Worm (Caenorhabditis elegans) whole organism, young adult: ENCODE measurements around the gene srw-71.

Source experiments
- F37B4.10 ChIP-seq: fragments of 200-800 bp; sonication (Bioruptor generic); IDR thresholded peaks from 2 replicates; pipeline ENCODE4 v1.3.6; 2022; ENCODE audit warnings: missing genetic modification characterization, missing compliant biosample characterization
- F39B2.1 ChIP-seq: fragments of 200-800 bp; sonication (Bioruptor generic); IDR thresholded peaks from 2 replicates; pipeline ENCODE4 v1.3.6; 2022; ENCODE audit warnings: missing genetic modification reagents, missing genetic modification characterization, missing compliant biosample characterization
- Y53F4B.3 ChIP-seq: fragments of 200-800 bp; sonication (Bioruptor generic); IDR thresholded peaks from 2 replicates; pipeline ENCODE4 v1.3.6; 2022; ENCODE audit warnings: missing genetic modification reagents, missing genetic modification characterization, missing compliant biosample characterization
- Y67H2A.10 ChIP-seq: fragments of 200-800 bp; sonication (Bioruptor generic); conservative IDR thresholded peaks from 2 replicates; pipeline ENCODE4 v1.3.6; 2022; ENCODE audit warnings: missing genetic modification reagents, missing genetic modification characterization, missing compliant biosample characterization
- Y79H2A.3 ChIP-seq: fragments of 200-800 bp; sonication (Bioruptor generic); conservative IDR thresholded peaks from 2 replicates; pipeline ENCODE4 v1.3.6; 2022; ENCODE audit warnings: missing genetic modification reagents, missing genetic modification characterization, missing compliant biosample characterization
- attf-3 ChIP-seq: fragments of 200-800 bp; sonication (Bioruptor generic); conservative IDR thresholded peaks from 2 replicates; pipeline ENCODE4 v1.3.6; 2022; ENCODE audit warnings: missing genetic modification reagents, missing genetic modification characterization, missing compliant biosample characterization
- bed-1 ChIP-seq: fragments of 200-800 bp; sonication (Bioruptor generic); IDR thresholded peaks from 2 replicates; pipeline ENCODE4 v1.3.6; 2022; ENCODE audit warnings: missing genetic modification reagents, missing genetic modification characterization, missing compliant biosample characterization
- bed-2 ChIP-seq: fragments of 200-800 bp; sonication (Bioruptor generic); IDR thresholded peaks from 2 replicates; pipeline ENCODE4 v1.3.6; 2022; ENCODE audit warnings: missing genetic modification reagents, missing genetic modification characterization, missing compliant biosample characterization
- cebp-1 ChIP-seq, 2 experiments: fragments of 200-800 bp in 1 of 2; sonication (Bioruptor generic) in 1 of 2; sonication (generic microtip) in 1 of 2; IDR thresholded peaks in 1 of 2; optimal IDR thresholded peaks in 1 of 2; 2 replicates each; pipeline versions ENCODE4 v1.3.6 to Lab custom; 2017 to 2022; ENCODE audit warnings: missing compliant biosample characterization in 2 of 2, missing genetic modification characterization in 2 of 2, mild to moderate bottlenecking in 1 of 2, missing genetic modification reagents in 1 of 2, moderate library complexity in 1 of 2
- efl-1 ChIP-seq: fragments of 150-350 bp; optimal IDR thresholded peaks from 2 replicates; lab custom pipeline; 2014; ENCODE audit warnings: missing biosample characterization, missing genetic modification reagents, missing genetic modification characterization
- egl-18 ChIP-seq: fragments of 200-800 bp; sonication (Bioruptor generic); IDR thresholded peaks from 2 replicates; pipeline ENCODE4 v1.3.6; 2022; ENCODE audit warnings: missing genetic modification reagents, missing genetic modification characterization, missing compliant biosample characterization
- egrh-3 ChIP-seq: fragments of 200-800 bp; sonication (Bioruptor generic); IDR thresholded peaks from 2 replicates; pipeline ENCODE4 v1.3.6; 2022; ENCODE audit warnings: missing genetic modification reagents, missing genetic modification characterization, missing compliant biosample characterization
- ekl-4 ChIP-seq: fragments of 200-800 bp; sonication (Bioruptor generic); IDR thresholded peaks from 2 replicates; pipeline ENCODE4 v1.3.6; 2022; ENCODE audit warnings: missing genetic modification reagents, missing genetic modification characterization, missing compliant biosample characterization
- gei-17 ChIP-seq: fragments of 200-800 bp; sonication (Bioruptor generic); optimal IDR thresholded peaks from 2 replicates; lab custom pipeline; 2018; ENCODE audit warnings: mild to moderate bottlenecking, missing genetic modification characterization, missing compliant biosample characterization
- let-607 ChIP-seq, 2 experiments: fragments of 200-800 bp in 1 of 2; sonication (Bioruptor generic) in 1 of 2; sonication (generic microtip) in 1 of 2; optimal IDR thresholded peaks; 2 replicates each; lab custom pipeline; 2016 to 2018; ENCODE audit warnings: mild to moderate bottlenecking in 2 of 2, missing compliant biosample characterization in 2 of 2, missing genetic modification characterization in 2 of 2, moderate library complexity in 2 of 2, missing genotype in 1 of 2
- lin-54 ChIP-seq: fragments of 200-800 bp; sonication (Bioruptor generic); optimal IDR thresholded peaks from 2 replicates; lab custom pipeline; 2018; ENCODE audit warnings: mild to moderate bottlenecking, missing genetic modification characterization, missing compliant biosample characterization
- madf-3 ChIP-seq: fragments of 200-800 bp; sonication (Bioruptor generic); IDR thresholded peaks from 2 replicates; pipeline ENCODE4 v1.3.6; 2022; ENCODE audit warnings: missing genetic modification reagents, missing genetic modification characterization, missing compliant biosample characterization
- mxl-1 ChIP-seq: sonication (generic microtip); optimal IDR thresholded peaks from 2 replicates; lab custom pipeline; 2016; ENCODE audit warnings: missing genetic modification characterization, missing compliant biosample characterization
- nhr-90 ChIP-seq: sonication (generic microtip); optimal IDR thresholded peaks from 2 replicates; lab custom pipeline; 2016; ENCODE audit warnings: missing genotype, mild to moderate bottlenecking, missing genetic modification characterization, missing compliant biosample characterization
- pbrm-1 ChIP-seq: fragments of 200-800 bp; sonication (Bioruptor generic); IDR thresholded peaks from 2 replicates; pipeline ENCODE4 v1.3.6; 2022; ENCODE audit warnings: missing genetic modification reagents, missing genetic modification characterization, missing compliant biosample characterization
- rec-8 ChIP-seq, 2 experiments: sonication (generic microtip); optimal IDR thresholded peaks; 2 replicates each; lab custom pipeline; 2016; ENCODE audit warnings: mild to moderate bottlenecking in 2 of 2, missing genetic modification characterization in 2 of 2, missing genetic modification reagents in 2 of 2, missing genotype in 2 of 2, missing biosample characterization in 1 of 2, missing compliant biosample characterization in 1 of 2, moderate library complexity in 1 of 2
- sea-2 ChIP-seq: fragments of 200-800 bp; sonication (Bioruptor generic); IDR thresholded peaks from 2 replicates; pipeline ENCODE4 v1.3.6; 2022; ENCODE audit warnings: missing genetic modification characterization, missing compliant biosample characterization
- zfh-2 ChIP-seq: fragments of 200-800 bp; sonication (Bioruptor generic); conservative IDR thresholded peaks from 2 replicates; pipeline ENCODE4 v1.3.6; 2022; ENCODE audit warnings: missing genetic modification reagents, missing genetic modification characterization, missing compliant biosample characterization
- ztf-22 ChIP-seq: fragments of 200-800 bp; sonication (Bioruptor generic); optimal IDR thresholded peaks from 2 replicates; lab custom pipeline; 2018; ENCODE audit warnings: mild to moderate bottlenecking, missing genetic modification characterization, moderate library complexity, missing compliant biosample characterization
- ztf-25 ChIP-seq: fragments of 200-800 bp; sonication (Bioruptor generic); IDR thresholded peaks from 2 replicates; pipeline ENCODE4 v1.3.6; 2022; ENCODE audit warnings: missing genetic modification reagents, missing genetic modification characterization, missing compliant biosample characterization
- ztf-28 ChIP-seq: fragments of 200-800 bp; sonication (Bioruptor generic); IDR thresholded peaks from 2 replicates; pipeline ENCODE4 v1.3.6; 2022; ENCODE audit warnings: missing genetic modification reagents, missing genetic modification characterization, missing compliant biosample characterization
- ztf-6 ChIP-seq: fragments of 200-800 bp; sonication (Bioruptor generic); IDR thresholded peaks from 2 replicates; pipeline ENCODE4 v1.3.6; 2022; ENCODE audit warnings: missing genetic modification reagents, missing genetic modification characterization, missing compliant biosample characterization

The srw-71 gene

DNA sequence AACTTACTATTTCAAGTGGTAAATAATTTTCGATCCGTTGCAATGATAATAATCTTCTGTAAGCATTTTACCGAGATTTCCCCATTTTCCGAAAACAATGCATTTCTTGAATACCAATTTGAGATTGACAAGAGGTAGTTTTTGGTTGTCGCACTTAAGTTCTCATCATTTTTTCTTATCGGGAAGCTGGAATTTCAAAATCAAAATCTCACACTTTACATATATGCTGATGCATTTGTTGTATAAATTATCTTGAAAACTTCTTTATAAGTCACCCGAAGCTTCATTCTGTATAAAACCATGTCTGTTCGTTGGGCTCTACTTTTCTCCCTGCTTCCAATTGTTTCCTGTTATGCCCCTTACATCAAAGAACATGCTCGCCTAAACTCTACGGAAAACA is 20.5 kb upstream of the srw-71 start, which contains the start of gene try-11:
TSS of gene try-11 (plus strand) at position 301 of the 400 bp plus-strand sequence.
- TF ChIP-seq zfh-2 (GFP tag; lab: Robert Waterston, UW) (no peak), egrh-3 (GFP tag; lab: Robert Waterston, UW) (no peak)

DNA sequence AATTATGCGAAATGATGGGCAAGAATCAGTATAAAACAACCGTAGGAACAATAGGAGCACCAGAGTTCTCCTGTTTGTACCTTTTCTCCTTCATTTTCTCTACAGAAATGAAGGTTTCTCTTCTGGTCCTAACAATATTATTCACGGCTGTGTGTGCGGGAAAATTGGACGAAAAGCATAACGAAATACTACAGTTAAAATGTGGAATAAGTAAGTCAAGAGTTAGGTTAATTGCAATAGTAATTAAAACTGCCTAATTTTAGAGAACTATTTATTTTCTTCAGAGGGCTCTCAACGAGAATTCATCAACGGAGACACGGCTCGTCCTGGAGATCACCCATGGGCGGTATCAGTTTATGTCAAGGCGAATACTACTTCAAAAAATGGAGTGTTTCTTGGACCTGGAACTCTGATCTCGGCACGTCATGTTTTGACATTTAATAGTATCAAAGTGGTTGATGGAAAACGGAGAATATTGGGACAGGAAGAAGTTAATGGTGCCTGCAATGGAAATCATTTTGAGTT is 18.4 kb upstream of the srw-71 start, which contains the start of gene try-12:
TSS of gene try-12 (plus strand) at position 51 of the 525 bp plus-strand sequence.
- TF ChIP-seq efl-1 (GFP tag; lab: Kevin White, UChicago): no peak
- TF ChIP-seq gei-17 (GFP tag; lab: Kevin White, UChicago): no peak
- TF ChIP-seq rec-8 (tag; optimal IDR thresholded peaks at IDR 0.05; lab: Kevin White, UChicago): no peak
- no peak for TF ChIP-seq Y53F4B.3 (GFP tag; lab: Robert Waterston, UW)
- TF ChIP-seq lin-54 (GFP tag; lab: Kevin White, UChicago): no peak
- no peak for TF ChIP-seq nhr-90 (tag; lab: Kevin White, UChicago)
- TF ChIP-seq pbrm-1: no peak
- no peak for TF ChIP-seq mxl-1 (tag; lab: Kevin White, UChicago)
- TF ChIP-seq ztf-22 (GFP tag; lab: Kevin White, UChicago): no peak
- no peak for TF ChIP-seq let-607 (tag; optimal IDR thresholded peaks at IDR 0.05; lab: Kevin White, UChicago)
- TF ChIP-seq, all 124 proteins: peak for 0

DNA sequence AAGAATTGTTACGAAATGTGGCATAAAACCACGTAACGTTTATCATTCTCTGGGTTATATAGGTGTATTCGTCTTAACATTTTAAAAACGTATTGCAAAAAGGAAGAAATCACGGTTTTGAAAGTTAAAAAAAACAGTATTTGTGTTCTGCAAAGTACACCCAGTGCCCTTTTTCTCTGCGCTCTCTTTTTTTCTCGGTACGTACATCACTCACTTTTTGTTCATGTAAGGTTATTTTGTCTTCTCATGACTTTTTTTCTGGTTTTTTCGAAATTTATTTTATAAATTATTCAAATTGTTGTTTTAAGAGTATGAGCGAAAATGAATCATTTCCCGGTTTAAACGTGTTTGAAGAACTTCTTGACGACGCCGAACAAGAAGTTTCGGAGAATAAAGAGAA is 16.0 kb upstream of the srw-71 start, which contains the start of gene F25E5.5:
TSS of gene F25E5.5 (plus strand) at position 301 of the 400 bp plus-strand sequence.
- TF ChIP-seq cebp-1 (GFP tag; IDR thresholded peaks at IDR 0.05; lab: Robert Waterston, UW) (no peak), cebp-1 (tag; optimal IDR thresholded peaks at IDR 0.05; lab: Kevin White, UChicago) (peak; percentile 4), Y79H2A.3 (GFP tag; lab: Robert Waterston, UW) (no peak)

DNA sequence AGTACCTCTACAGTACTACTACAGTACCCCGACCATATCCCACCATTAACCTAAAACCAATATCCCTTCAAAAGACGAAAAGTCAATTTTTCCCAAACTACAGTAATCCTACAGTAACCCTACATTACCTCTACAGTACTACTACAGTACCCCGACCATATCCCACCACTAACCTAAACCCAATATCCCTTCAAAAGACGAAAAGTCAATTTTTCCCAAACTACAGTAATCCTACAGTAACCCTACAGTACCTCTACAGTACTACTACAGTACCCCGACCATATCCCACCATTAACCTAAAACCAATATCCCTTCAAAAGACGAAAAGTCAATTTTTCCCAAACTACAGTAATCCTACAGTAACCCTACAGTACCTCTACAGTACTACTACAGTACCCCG is 13.4 kb upstream of the srw-71 start, which contains the start of gene nhr-141:
TSS of gene nhr-141 (plus strand) at position 331 of the 400 bp plus-strand sequence.
- TF ChIP-seq madf-3 (GFP tag; lab: Robert Waterston, UW) (peak; percentile 65; the same call in 1 of the 2 replicates), egrh-3 (GFP tag; lab: Robert Waterston, UW) (peak; percentile 55)

DNA sequence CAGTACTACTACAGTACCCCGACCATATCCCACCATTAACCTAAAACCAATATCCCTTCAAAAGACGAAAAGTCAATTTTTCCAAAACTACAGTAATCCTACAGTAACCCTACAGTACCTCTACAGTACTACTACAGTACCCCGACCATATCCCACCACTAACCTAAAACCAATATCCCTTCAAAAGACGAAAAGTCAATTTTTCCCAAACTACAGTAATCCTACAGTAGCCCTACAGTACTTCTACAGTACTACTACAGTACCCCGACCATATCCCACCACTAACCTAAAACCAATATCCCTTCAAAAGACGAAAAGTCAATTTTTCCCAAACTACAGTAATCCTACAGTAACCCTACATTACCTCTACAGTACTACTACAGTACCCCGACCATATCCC is 12.6 kb upstream of the srw-71 start:
- TF ChIP-seq ekl-4 (GFP tag; lab: Robert Waterston, UW) (peak; percentile 21; the same call in 1 of the 2 replicates), F39B2.1 (GFP tag; lab: Robert Waterston, UW) (0 out of 2 replicates have a peak, but pooled peaks have one; percentile 51), bed-1 (GFP tag; lab: Robert Waterston, UW) (0 out of 2 replicates have a peak, but pooled peaks have one; percentile 20), F37B4.10 (peak; percentile 94; the same call in 1 of the 2 replicates), egl-18 (GFP tag; lab: Robert Waterston, UW) (0 out of 2 replicates have a peak, but pooled peaks have one; percentile 53), ztf-28 (GFP tag; lab: Robert Waterston, UW) (0 out of 2 replicates have a peak, but pooled peaks have one; percentile 43), ztf-25 (GFP tag; lab: Robert Waterston, UW) (0 out of 2 replicates have a peak, but pooled peaks have one; percentile 75), bed-2 (peak; percentile 9; the same call in 1 of the 2 replicates), pbrm-1 (0 out of 2 replicates have a peak, but pooled peaks have one; percentile 34), egrh-3 (GFP tag; lab: Robert Waterston, UW) (peak; percentile 88), sea-2 (GFP tag; lab: Robert Waterston, UW) (0 out of 2 replicates have a peak, but pooled peaks have one; percentile 33), ztf-6 (GFP tag; lab: Robert Waterston, UW) (0 out of 2 replicates have a peak, but pooled peaks have one; percentile 35), attf-3 (peak; percentile 62), Y67H2A.10 (GFP tag; lab: Robert Waterston, UW) (peak; percentile 19; the same call in 1 of the 2 replicates)
